Fruit fly (Drosophila melanogaster): Measurements from ENCODE around the gene CG7840.

The CG7840 gene

dm6 chr2L:8277561-8278201 lies 27.7 kb upstream of the CG7840 start (continued):
- TF ChIP-seq CG32772 (GFP tag; IDR thresholded peaks at IDR 0.05) = peak; percentile 99
- TF ChIP-seq CG1832 (GFP tag; optimal IDR thresholded peaks at IDR 0.05) = no peak
- TF ChIP-seq CG17568 (GFP tag; optimal IDR thresholded peaks at IDR 0.05) = peak; percentile 96
- peak; percentile 94 for TF ChIP-seq CG7745 (tag; optimal IDR thresholded peaks at IDR 0.05)
- TF ChIP-seq Xrp1 (GFP tag; IDR thresholded peaks at IDR 0.05) = peak; percentile 100
- no peak for TF ChIP-seq pita (GFP tag; optimal IDR thresholded peaks at IDR 0.05)
- peak; percentile 72 for TF ChIP-seq eyg (GFP tag; optimal IDR thresholded peaks at IDR 0.05)
- TF ChIP-seq gt (GFP tag; IDR thresholded peaks at IDR 0.05) = peak; percentile 97
- TF ChIP-seq nerfin-2 (GFP tag; IDR thresholded peaks at IDR 0.05; ENCODE audit: partially characterized antibody) = no peak
- TF ChIP-seq CG31388 (GFP tag; optimal IDR thresholded peaks at IDR 0.05) = peak; percentile 95
- peak; percentile 97 for TF ChIP-seq nerfin-1 (tag; optimal IDR thresholded peaks at IDR 0.05)
- TF ChIP-seq peb (GFP tag; IDR thresholded peaks at IDR 0.05) = peak; percentile 98
- TF ChIP-seq Dek (tag; optimal IDR thresholded peaks at IDR 0.05) = peak; percentile 96
- TF ChIP-seq CG4404 (GFP tag; IDR thresholded peaks at IDR 0.05) = peak; percentile 98
- peak; percentile 61 for TF ChIP-seq CG9797 (GFP tag; optimal IDR thresholded peaks at IDR 0.05)
- peak; percentile 97 for TF ChIP-seq CG5245 (GFP tag; optimal IDR thresholded peaks at IDR 0.05)
- peak; percentile 93 for TF ChIP-seq cwo (GFP tag; optimal IDR thresholded peaks at IDR 0.05)
- peak; percentile 78; the same call in 1 of the 2 replicates for TF ChIP-seq CkIIα-i1 (GFP tag; IDR thresholded peaks at IDR 0.05)
- peak; percentile 99 for TF ChIP-seq chm (GFP tag; IDR thresholded peaks at IDR 0.05)
- TF ChIP-seq CG2120 (GFP tag; optimal IDR thresholded peaks at IDR 0.05) = peak; percentile 93
- peak; percentile 56 for TF ChIP-seq Myb (GFP tag; optimal IDR thresholded peaks at IDR 0.05)
- peak; percentile 90 for TF ChIP-seq CG4854 (GFP tag; optimal IDR thresholded peaks at IDR 0.05)
- peak; percentile 98 for TF ChIP-seq trh (GFP tag; optimal IDR thresholded peaks at IDR 0.05)
- TF ChIP-seq zen2 (GFP tag; IDR thresholded peaks at IDR 0.05; ENCODE audit: partially characterized antibody) = no peak
- peak; percentile 97 for TF ChIP-seq CG13296 (GFP tag; optimal IDR thresholded peaks at IDR 0.05)
- peak; percentile 93 for TF ChIP-seq cas (GFP tag; IDR thresholded peaks at IDR 0.05)
- TF ChIP-seq wdn (GFP tag; IDR thresholded peaks at IDR 0.05) = peak; percentile 95
- peak; percentile 99 for TF ChIP-seq Awh (GFP tag; IDR thresholded peaks at IDR 0.05)
- TF ChIP-seq Aef1 (GFP tag; IDR thresholded peaks at IDR 0.05) = peak; percentile 95
- TF ChIP-seq mam (GFP tag; optimal IDR thresholded peaks at IDR 0.05) = peak; percentile 87
- TF ChIP-seq Doc2 (GFP tag; IDR thresholded peaks at IDR 0.05) = peak; percentile 83
- TF ChIP-seq Hr3 (GFP tag; optimal IDR thresholded peaks at IDR 0.05) = peak; percentile 99
- no peak; the same call in 1 of the 2 replicates for TF ChIP-seq ato (GFP tag; IDR thresholded peaks at IDR 0.05; ENCODE audit: partially characterized antibody)
- peak; percentile 95 for TF ChIP-seq MTF-1 (GFP tag; optimal IDR thresholded peaks at IDR 0.05; ENCODE audit: borderline replicate concordance)
- TF ChIP-seq Sry-β (GFP tag; optimal IDR thresholded peaks at IDR 0.05) = peak; percentile 75
- peak; percentile 96 for TF ChIP-seq CG11456 (GFP tag; IDR thresholded peaks at IDR 0.05)
- TF ChIP-seq gcm (GFP tag; optimal IDR thresholded peaks at IDR 0.05) = peak; percentile 99
- peak; percentile 98 for TF ChIP-seq CG14050 (GFP tag; IDR thresholded peaks at IDR 0.05)
- peak; percentile 88 for TF ChIP-seq CG12071 (GFP tag; optimal IDR thresholded peaks at IDR 0.05)
- TF ChIP-seq Oli (tag; optimal IDR thresholded peaks at IDR 0.05) = peak; percentile 98
- peak; percentile 95 for TF ChIP-seq sr (GFP tag; IDR thresholded peaks at IDR 0.05)
- peak; percentile 87 for TF ChIP-seq CG13624 (GFP tag; optimal IDR thresholded peaks at IDR 0.05)
- peak; percentile 91 for TF ChIP-seq CG4328 (GFP tag; optimal IDR thresholded peaks at IDR 0.05)
- 0 out of 4 replicates have a peak, but pooled peaks have one; percentile 15 for TF ChIP-seq Dll (GFP tag; IDR thresholded peaks at IDR 0.05; ENCODE audit: partially characterized antibody)
- peak; percentile 98 for TF ChIP-seq CG14014 (GFP tag; IDR thresholded peaks at IDR 0.05)
- peak; percentile 97 for TF ChIP-seq CG12942 (GFP tag; optimal IDR thresholded peaks at IDR 0.05)
- peak; percentile 78 for TF ChIP-seq CG1603 (tag; optimal IDR thresholded peaks at IDR 0.05)
- TF ChIP-seq salm (tag; optimal IDR thresholded peaks at IDR 0.05) = peak; percentile 97
- no peak for TF ChIP-seq Hmx (GFP tag; optimal IDR thresholded peaks at IDR 0.05)
- TF ChIP-seq CG30403 (GFP tag; optimal IDR thresholded peaks at IDR 0.05) = peak; percentile 99

All from whole organism, embryonic.